Fruit fly (Drosophila melanogaster) whole organism, embryonic: ENCODE data around the gene Ugt316A1.

Experiments
- ATbp ChIP-seq: fragments of 200-800 bp; sonication (Bioruptor generic); optimal IDR thresholded peaks from 2 replicates; lab custom pipeline; 2017; ENCODE audit warnings: missing biosample characterization, mild to moderate bottlenecking, missing genetic modification characterization, missing genetic modification reagents
- CG11398 ChIP-seq: fragments of 200-800 bp; sonication (Bioruptor generic); optimal IDR thresholded peaks from 2 replicates; lab custom pipeline; 2016; ENCODE audit warnings: missing biosample characterization, missing genetic modification characterization
- CG12155 ChIP-seq: fragments of 200-800 bp; sonication (Bioruptor generic); optimal IDR thresholded peaks from 3 replicates; lab custom pipeline; 2016; ENCODE audit warnings: missing biosample characterization, missing genetic modification characterization
- CG12219 ChIP-seq: fragments of 200-800 bp; sonication (Bioruptor generic); optimal IDR thresholded peaks from 3 replicates; lab custom pipeline; 2018; ENCODE audit warnings: missing biosample characterization, mild to moderate bottlenecking, missing genetic modification characterization
- CG13624 ChIP-seq: fragments of 200-800 bp; sonication (Bioruptor generic); optimal IDR thresholded peaks from 2 replicates; lab custom pipeline; 2016; ENCODE audit warnings: missing biosample characterization, missing genetic modification characterization
- CG14860 ChIP-seq: fragments of 200-800 bp; sonication (Bioruptor generic); IDR thresholded peaks from 3 replicates; pipeline ENCODE4 v1.3.6; 2022; ENCODE audit warnings: missing biosample characterization, missing genetic modification characterization; ENCODE audit not compliant: partially characterized antibody
- CG1529 ChIP-seq: fragments of 200-800 bp; sonication (Bioruptor generic); optimal IDR thresholded peaks from 3 replicates; lab custom pipeline; 2018; ENCODE audit warnings: missing biosample characterization, missing genetic modification characterization
- CG1602 ChIP-seq: fragments of 200-800 bp; sonication (Bioruptor generic); optimal IDR thresholded peaks from 3 replicates; lab custom pipeline; 2016; ENCODE audit warnings: missing biosample characterization, missing genetic modification characterization
- CG16779 ChIP-seq: fragments of 200-800 bp; sonication (Bioruptor generic); IDR thresholded peaks from 2 replicates; pipeline ENCODE4 v1.3.6; 2022; ENCODE audit warnings: missing biosample characterization, missing genetic modification characterization
- CG17385 ChIP-seq: fragments of 200-800 bp; sonication (Bioruptor generic); optimal IDR thresholded peaks from 3 replicates; lab custom pipeline; 2018; ENCODE audit warnings: missing biosample characterization, mild to moderate bottlenecking, missing genetic modification characterization
- CG17829 ChIP-seq: fragments of 200-800 bp; optimal IDR thresholded peaks from 2 replicates; lab custom pipeline; 2019; ENCODE audit warnings: missing biosample characterization, mild to moderate bottlenecking, missing genetic modification characterization, moderate library complexity
- CG30431 ChIP-seq: fragments of 200-800 bp; sonication (Bioruptor generic); optimal IDR thresholded peaks from 2 replicates; lab custom pipeline; 2017; ENCODE audit warnings: missing biosample characterization, missing genetic modification characterization
- CG3163 ChIP-seq: fragments of 200-800 bp; sonication (Bioruptor generic); optimal IDR thresholded peaks from 3 replicates; lab custom pipeline; 2016; ENCODE audit warnings: missing biosample characterization, missing genetic modification characterization
- CG34224 ChIP-seq: fragments of 200-800 bp; sonication (Bioruptor generic); IDR thresholded peaks from 3 replicates; pipeline ENCODE4 v1.3.6; 2022; ENCODE audit warnings: missing biosample characterization, missing genetic modification characterization; ENCODE audit not compliant: partially characterized antibody
- CG4328 ChIP-seq: fragments of 200-800 bp; sonication (Bioruptor generic); optimal IDR thresholded peaks from 3 replicates; lab custom pipeline; 2017; ENCODE audit warnings: missing biosample characterization, missing genetic modification reagents, missing genetic modification characterization
- CG5180 ChIP-seq: fragments of 200-800 bp; sonication (Bioruptor generic); optimal IDR thresholded peaks from 3 replicates; lab custom pipeline; 2017; ENCODE audit warnings: missing biosample characterization, missing genetic modification characterization, mild to moderate bottlenecking, moderate library complexity, missing genetic modification reagents
- CG6654 ChIP-seq: fragments of 200-800 bp; sonication (Bioruptor generic); optimal IDR thresholded peaks from 2 replicates; lab custom pipeline; 2017; ENCODE audit warnings: missing biosample characterization, mild to moderate bottlenecking, missing genetic modification characterization
- CG6854 ChIP-seq: fragments of 200-800 bp; sonication (Bioruptor generic); optimal IDR thresholded peaks from 3 replicates; lab custom pipeline; 2017; ENCODE audit warnings: missing biosample characterization, mild to moderate bottlenecking, missing genetic modification characterization
- CG7839 ChIP-seq: fragments of 200-800 bp; sonication (Bioruptor generic); optimal IDR thresholded peaks from 3 replicates; lab custom pipeline; 2018; ENCODE audit warnings: missing biosample characterization, mild to moderate bottlenecking, missing genetic modification characterization, moderate library complexity
- CG9727 ChIP-seq: fragments of 200-800 bp; sonication (Bioruptor generic); optimal IDR thresholded peaks from 3 replicates; lab custom pipeline; 2017; ENCODE audit warnings: missing biosample characterization, mild to moderate bottlenecking, missing genetic modification characterization
- Camta ChIP-seq: fragments of 200-800 bp; sonication (Bioruptor generic); optimal IDR thresholded peaks from 2 replicates; lab custom pipeline; 2016; ENCODE audit warnings: missing biosample characterization, missing genetic modification characterization
- D19B ChIP-seq: fragments of 200-800 bp; sonication (Bioruptor generic); optimal IDR thresholded peaks from 2 replicates; lab custom pipeline; 2017; ENCODE audit warnings: missing biosample characterization, mild to moderate bottlenecking, missing genetic modification characterization
- Dbx ChIP-seq: fragments of 200-800 bp; sonication (Bioruptor generic); IDR thresholded peaks from 3 replicates; pipeline ENCODE4 v1.3.6; 2022; ENCODE audit warnings: missing biosample characterization, missing genetic modification characterization
- Deaf1 ChIP-seq: fragments of 200-800 bp; optimal IDR thresholded peaks from 3 replicates; lab custom pipeline; 2019; ENCODE audit warnings: missing biosample characterization, mild to moderate bottlenecking, missing genetic modification characterization, moderate library complexity
- Dll ChIP-seq: fragments of 200-800 bp; sonication (Bioruptor generic); IDR thresholded peaks from 4 replicates; pipeline ENCODE4 v1.3.6; 2022; ENCODE audit warnings: missing biosample characterization, missing genetic modification characterization; ENCODE audit not compliant: partially characterized antibody
- E2f2 ChIP-seq: fragments of 200-800 bp; sonication (Bioruptor generic); IDR thresholded peaks from 2 replicates; pipeline ENCODE4 v1.3.6; 2022; ENCODE audit warnings: missing biosample characterization, missing genetic modification characterization
- Fer2 ChIP-seq: fragments of 200-800 bp; sonication (Bioruptor generic); optimal IDR thresholded peaks from 2 replicates; lab custom pipeline; 2018; ENCODE audit warnings: missing biosample characterization, mild to moderate bottlenecking, missing genetic modification characterization, moderate library complexity
- H2.0 ChIP-seq: fragments of 200-800 bp; sonication (Bioruptor generic); IDR thresholded peaks from 2 replicates; pipeline ENCODE4 v1.3.6; 2022; ENCODE audit warnings: missing biosample characterization, missing genetic modification characterization
- HLH4C ChIP-seq: fragments of 200-800 bp; sonication (Bioruptor generic); IDR thresholded peaks from 3 replicates; pipeline ENCODE4 v1.3.6; 2022; ENCODE audit warnings: missing biosample characterization, missing genetic modification characterization; ENCODE audit not compliant: partially characterized antibody
- Hand ChIP-seq: fragments of 200-800 bp; sonication (Bioruptor generic); optimal IDR thresholded peaks from 2 replicates; lab custom pipeline; 2017; ENCODE audit warnings: mild to moderate bottlenecking, missing biosample characterization, missing genetic modification reagents, missing genetic modification characterization
- Hey ChIP-seq: fragments of 200-800 bp; sonication (Bioruptor generic); optimal IDR thresholded peaks from 3 replicates; lab custom pipeline; 2018; ENCODE audit warnings: missing biosample characterization, mild to moderate bottlenecking, missing genetic modification characterization
- HmgZ ChIP-seq: fragments of 200-800 bp; sonication (Bioruptor generic); optimal IDR thresholded peaks from 2 replicates; lab custom pipeline; 2018; ENCODE audit warnings: missing biosample characterization, mild to moderate bottlenecking, missing genetic modification characterization
- Hr3 ChIP-seq: fragments of 200-800 bp; sonication (Bioruptor generic); optimal IDR thresholded peaks from 3 replicates; lab custom pipeline; 2016; ENCODE audit warnings: missing biosample characterization, missing genetic modification characterization
- NC2β ChIP-seq: fragments of 200-800 bp; sonication (Bioruptor generic); optimal IDR thresholded peaks from 2 replicates; lab custom pipeline; 2016; ENCODE audit warnings: missing biosample characterization, missing genetic modification characterization
- Nf-YB ChIP-seq: fragments of 200-800 bp; sonication (Bioruptor generic); optimal IDR thresholded peaks from 3 replicates; lab custom pipeline; 2019; ENCODE audit warnings: missing biosample characterization, mild to moderate bottlenecking, missing genetic modification characterization, moderate library complexity
- Spps ChIP-seq: fragments of 200-800 bp; sonication (Bioruptor generic); optimal IDR thresholded peaks from 2 replicates; lab custom pipeline; 2018; ENCODE audit warnings: missing biosample characterization, mild to moderate bottlenecking, missing genetic modification characterization
- Sry-β ChIP-seq: fragments of 200-800 bp; sonication (Bioruptor generic); optimal IDR thresholded peaks from 2 replicates; lab custom pipeline; 2018; ENCODE audit warnings: missing biosample characterization, mild to moderate bottlenecking, missing genetic modification characterization, moderate library complexity
- al ChIP-seq: fragments of 200-800 bp; sonication (Bioruptor generic); IDR thresholded peaks from 2 replicates; pipeline ENCODE4 v1.3.6; 2022; ENCODE audit warnings: missing biosample characterization, missing genetic modification characterization
- chm ChIP-seq: fragments of 200-800 bp; sonication (Bioruptor generic); IDR thresholded peaks from 2 replicates; pipeline ENCODE4 v1.3.6; 2022; ENCODE audit warnings: missing biosample characterization, missing genetic modification characterization
- dmrt99B ChIP-seq: fragments of 200-800 bp; sonication (Bioruptor generic); optimal IDR thresholded peaks from 2 replicates; lab custom pipeline; 2018; ENCODE audit warnings: missing biosample characterization, mild to moderate bottlenecking, missing genetic modification characterization, moderate library complexity
- fd102C ChIP-seq: fragments of 200-800 bp; sonication (Bioruptor generic); optimal IDR thresholded peaks from 2 replicates; lab custom pipeline; 2018; ENCODE audit warnings: missing biosample characterization, mild to moderate bottlenecking, missing genetic modification characterization, moderate library complexity
- gfzf ChIP-seq: fragments of 200-800 bp; sonication (Bioruptor generic); optimal IDR thresholded peaks from 2 replicates; lab custom pipeline; 2016; ENCODE audit warnings: missing biosample characterization, mild to moderate bottlenecking, missing genetic modification characterization, moderate library complexity
- hkb ChIP-seq, 2 experiments: fragments of 200-800 bp in 1 of 2; fragments of >200 bp in 1 of 2; sonication (Bioruptor generic) in 1 of 2; IDR thresholded peaks in 1 of 2; optimal IDR thresholded peaks in 1 of 2; 2 replicates each; pipeline versions ENCODE4 v1.3.6 to Lab custom; 2017 to 2022; ENCODE audit warnings: missing biosample characterization in 1 of 2, missing genetic modification characterization in 1 of 2
- jigr1 ChIP-seq: fragments of 200-800 bp; sonication (Bioruptor generic); IDR thresholded peaks from 3 replicates; pipeline ENCODE4 v1.3.6; 2022; ENCODE audit warnings: missing biosample characterization, missing genetic modification characterization
- org-1 ChIP-seq: fragments of 200-800 bp; sonication (Bioruptor generic); optimal IDR thresholded peaks from 2 replicates; lab custom pipeline; 2017; ENCODE audit warnings: missing biosample characterization, missing genetic modification characterization
- seq ChIP-seq: fragments of 200-800 bp; sonication (Bioruptor generic); IDR thresholded peaks from 2 replicates; pipeline ENCODE4 v1.3.6; 2022; ENCODE audit warnings: missing biosample characterization, missing genetic modification characterization
- tin ChIP-seq: fragments of 200-800 bp; sonication (Bioruptor generic); optimal IDR thresholded peaks from 3 replicates; lab custom pipeline; 2016; ENCODE audit warnings: missing biosample characterization, missing genetic modification characterization
- tna ChIP-seq: fragments of 200-800 bp; sonication (Bioruptor generic); IDR thresholded peaks from 2 replicates; pipeline ENCODE4 v1.3.6; 2022; ENCODE audit warnings: missing biosample characterization, missing genetic modification characterization; ENCODE audit not compliant: partially characterized antibody
- tx ChIP-seq: fragments of 200-800 bp; sonication (Bioruptor generic); optimal IDR thresholded peaks from 2 replicates; lab custom pipeline; 2016; ENCODE audit warnings: missing biosample characterization, missing genetic modification characterization

The Ugt316A1 gene

dm6 chr3L:19091423-19092124 lies 29.0 kb upstream of the Ugt316A1 start (continued):
- no peak for TF ChIP-seq H2.0 (GFP tag; lab: Robert Waterston, UW)
- TF ChIP-seq al (GFP tag; lab: Robert Waterston, UW): no peak
- TF ChIP-seq D19B (GFP tag; lab: Kevin White, UChicago): no peak
- no peak for TF ChIP-seq CG17385 (GFP tag; lab: Kevin White, UChicago)
- TF ChIP-seq Nf-YB: no peak
- no peak for TF ChIP-seq tx (GFP tag; lab: Kevin White, UChicago)
- peak; percentile 37 for TF ChIP-seq CG4328 (GFP tag; lab: Kevin White, UChicago)
- TF ChIP-seq Sry-β (GFP tag; lab: Kevin White, UChicago): no peak
- no peak for TF ChIP-seq CG34224 (GFP tag; lab: Robert Waterston, UW)
- TF ChIP-seq CG7839: no peak
- no peak for TF ChIP-seq jigr1 (GFP tag; lab: Robert Waterston, UW)
- TF ChIP-seq gfzf (GFP tag; lab: Kevin White, UChicago): no peak
- peak; percentile 54; the same call in 1 of the 2 replicates for TF ChIP-seq seq
- TF ChIP-seq CG12155 (GFP tag; lab: Kevin White, UChicago): no peak
- no peak for TF ChIP-seq CG6654 (GFP tag; lab: Kevin White, UChicago)
- no peak for TF ChIP-seq Camta (GFP tag; lab: Kevin White, UChicago)
- TF ChIP-seq fd102C (GFP tag; lab: Kevin White, UChicago): no peak
- peak; percentile 11 for TF ChIP-seq Hey (tag; lab: Kevin White, UChicago)
- no peak for TF ChIP-seq CG17829
- no peak for TF ChIP-seq Dll (GFP tag; lab: Robert Waterston, UW)
- TF ChIP-seq ATbp (GFP tag; lab: Kevin White, UChicago): no peak
- no peak for TF ChIP-seq CG13624 (GFP tag; lab: Kevin White, UChicago)
- TF ChIP-seq CG14860: 0 out of 3 replicates have a peak, but pooled peaks have one; percentile 20
- no peak for TF ChIP-seq CG11398 (GFP tag; lab: Kevin White, UChicago)
- peak; percentile 83 for TF ChIP-seq Deaf1
- TF ChIP-seq tna (GFP tag; lab: Robert Waterston, UW): no peak
- no peak for TF ChIP-seq hkb (optimal IDR thresholded peaks at IDR 0.05; lab: Kevin White, UChicago)
- TF ChIP-seq hkb (GFP tag; IDR thresholded peaks at IDR 0.05; lab: Robert Waterston, UW): no peak
- TF ChIP-seq HmgZ: no peak
- TF ChIP-seq Hr3 (GFP tag; lab: Kevin White, UChicago): no peak
- no peak for TF ChIP-seq org-1 (GFP tag; lab: Kevin White, UChicago)
- 0 out of 2 replicates have a peak, but pooled peaks have one; percentile 36 for TF ChIP-seq CG16779 (GFP tag; lab: Robert Waterston, UW)
- TF ChIP-seq HLH4C (GFP tag; lab: Robert Waterston, UW): no peak
- TF ChIP-seq Dbx (GFP tag; lab: Robert Waterston, UW): peak; percentile 51; the same call in 1 of the 3 replicates
- TF ChIP-seq Fer2 (tag; lab: Kevin White, UChicago): no peak
- peak; percentile 54 for TF ChIP-seq CG6854 (GFP tag; lab: Kevin White, UChicago)
- TF ChIP-seq NC2β (GFP tag; lab: Kevin White, UChicago): no peak
- TF ChIP-seq CG1529 (GFP tag; lab: Kevin White, UChicago): no peak
- TF ChIP-seq CG5180 (GFP tag; lab: Kevin White, UChicago): no peak
- TF ChIP-seq Spps: no peak
- TF ChIP-seq tin (GFP tag; lab: Kevin White, UChicago): no peak
- no peak for TF ChIP-seq chm (GFP tag; lab: Robert Waterston, UW)
- no peak for TF ChIP-seq CG30431 (GFP tag; lab: Kevin White, UChicago)
- no peak for TF ChIP-seq CG1602
- TF ChIP-seq dmrt99B (tag; lab: Kevin White, UChicago): no peak
- TF ChIP-seq CG3163: no peak
- TF ChIP-seq E2f2: no peak
- no peak for TF ChIP-seq CG12219 (GFP tag; lab: Kevin White, UChicago)
- TF ChIP-seq Hand: no peak
- no peak for TF ChIP-seq CG9727 (GFP tag; lab: Kevin White, UChicago)
